Fruit fly (Drosophila melanogaster) whole organism, embryonic: ENCODE results near the gene Cad89D.

ENCODE experiments used
- Antp ChIP-seq: fragments of 200-800 bp; sonication (Bioruptor generic); optimal IDR thresholded peaks from 3 replicates; lab custom pipeline; 2016; ENCODE audit warnings: missing biosample characterization, missing genetic modification characterization
- Asciz ChIP-seq: fragments of 200-800 bp; sonication (Bioruptor generic); optimal IDR thresholded peaks from 2 replicates; lab custom pipeline; 2017; ENCODE audit warnings: missing biosample characterization, mild to moderate bottlenecking, missing genetic modification characterization, missing genetic modification reagents
- CG12155 ChIP-seq: fragments of 200-800 bp; sonication (Bioruptor generic); optimal IDR thresholded peaks from 3 replicates; lab custom pipeline; 2016; ENCODE audit warnings: missing biosample characterization, missing genetic modification characterization
- CG12219 ChIP-seq: fragments of 200-800 bp; sonication (Bioruptor generic); optimal IDR thresholded peaks from 3 replicates; lab custom pipeline; 2018; ENCODE audit warnings: missing biosample characterization, mild to moderate bottlenecking, missing genetic modification characterization
- CG12744 ChIP-seq: fragments of 200-800 bp; sonication (Bioruptor generic); optimal IDR thresholded peaks from 2 replicates; lab custom pipeline; 2016; ENCODE audit warnings: missing biosample characterization, missing genetic modification characterization
- CG12769 ChIP-seq: fragments of 200-800 bp; sonication (Bioruptor generic); optimal IDR thresholded peaks from 2 replicates; lab custom pipeline; 2019; ENCODE audit warnings: missing biosample characterization, mild to moderate bottlenecking, missing genetic modification characterization, moderate library complexity
- CG13287 ChIP-seq: fragments of 200-800 bp; sonication (Bioruptor generic); IDR thresholded peaks from 2 replicates; pipeline ENCODE4 v1.3.6; 2022; ENCODE audit warnings: missing biosample characterization, missing genetic modification characterization; ENCODE audit not compliant: partially characterized antibody
- CG13296 ChIP-seq: fragments of 200-800 bp; sonication (Bioruptor generic); optimal IDR thresholded peaks from 3 replicates; lab custom pipeline; 2018; ENCODE audit warnings: missing biosample characterization, mild to moderate bottlenecking, missing genetic modification characterization
- CG13775 ChIP-seq: fragments of 200-800 bp; sonication (Bioruptor generic); optimal IDR thresholded peaks from 3 replicates; lab custom pipeline; 2017; ENCODE audit warnings: missing biosample characterization, mild to moderate bottlenecking, missing genetic modification characterization
- CG14441 ChIP-seq: fragments of 200-800 bp; sonication (Bioruptor generic); IDR thresholded peaks from 2 replicates; pipeline ENCODE4 v1.3.6; 2022; ENCODE audit warnings: missing biosample characterization, missing genetic modification characterization
- CG1647 ChIP-seq: fragments of 200-800 bp; sonication (Bioruptor generic); optimal IDR thresholded peaks from 3 replicates; lab custom pipeline; 2016; ENCODE audit warnings: missing biosample characterization, missing genetic modification characterization
- CG17568 ChIP-seq: fragments of 200-800 bp; sonication (Bioruptor generic); optimal IDR thresholded peaks from 2 replicates; lab custom pipeline; 2018; ENCODE audit warnings: missing biosample characterization, mild to moderate bottlenecking, missing genetic modification characterization, moderate library complexity
- CG30431 ChIP-seq: fragments of 200-800 bp; sonication (Bioruptor generic); optimal IDR thresholded peaks from 2 replicates; lab custom pipeline; 2017; ENCODE audit warnings: missing biosample characterization, missing genetic modification characterization
- CG3407 ChIP-seq: fragments of 200-800 bp; sonication (Bioruptor generic); optimal IDR thresholded peaks from 2 replicates; lab custom pipeline; 2018; ENCODE audit warnings: missing biosample characterization, mild to moderate bottlenecking, missing genetic modification characterization
- CG4328 ChIP-seq: fragments of 200-800 bp; sonication (Bioruptor generic); optimal IDR thresholded peaks from 3 replicates; lab custom pipeline; 2017; ENCODE audit warnings: missing biosample characterization, missing genetic modification reagents, missing genetic modification characterization
- CG43689 ChIP-seq: fragments of 200-800 bp; sonication (Bioruptor generic); IDR thresholded peaks from 2 replicates; pipeline ENCODE4 v1.3.6; 2022; ENCODE audit warnings: missing biosample characterization, missing genetic modification characterization
- CG6254 ChIP-seq: fragments of 200-800 bp; sonication (Bioruptor generic); optimal IDR thresholded peaks from 3 replicates; lab custom pipeline; 2017; ENCODE audit warnings: mild to moderate bottlenecking, missing biosample characterization, missing genetic modification reagents, missing genetic modification characterization
- CG6765 ChIP-seq: fragments of 200-800 bp; sonication (Bioruptor generic); optimal IDR thresholded peaks from 3 replicates; lab custom pipeline; 2017; ENCODE audit warnings: missing biosample characterization, mild to moderate bottlenecking, missing genetic modification characterization
- CG7987 ChIP-seq: fragments of 200-800 bp; sonication (Bioruptor generic); optimal IDR thresholded peaks from 2 replicates; lab custom pipeline; 2018; ENCODE audit warnings: missing biosample characterization, mild to moderate bottlenecking, missing genetic modification characterization, moderate library complexity
- CG9215 ChIP-seq: fragments of 200-800 bp; sonication (Bioruptor generic); IDR thresholded peaks from 2 replicates; pipeline ENCODE4 v1.3.6; 2022; ENCODE audit warnings: missing biosample characterization, missing genetic modification characterization
- Chrac-16 ChIP-seq: fragments of 200-800 bp; sonication (Bioruptor generic); optimal IDR thresholded peaks from 3 replicates; lab custom pipeline; 2016; ENCODE audit warnings: missing biosample characterization, missing genetic modification characterization
- Dek ChIP-seq: fragments of 200-800 bp; sonication (Bioruptor generic); optimal IDR thresholded peaks from 3 replicates; lab custom pipeline; 2019; ENCODE audit warnings: missing biosample characterization, mild to moderate bottlenecking, missing genetic modification characterization, moderate library complexity
- Doc2 ChIP-seq: fragments of 200-800 bp; sonication (Bioruptor generic); IDR thresholded peaks from 2 replicates; pipeline ENCODE4 v1.3.6; 2022; ENCODE audit warnings: missing biosample characterization, missing genetic modification characterization
- Elba2 ChIP-seq: fragments of 200-800 bp; sonication (Bioruptor generic); optimal IDR thresholded peaks from 3 replicates; lab custom pipeline; 2016; ENCODE audit warnings: missing biosample characterization, missing genetic modification characterization
- H2.0 ChIP-seq: fragments of 200-800 bp; sonication (Bioruptor generic); IDR thresholded peaks from 2 replicates; pipeline ENCODE4 v1.3.6; 2022; ENCODE audit warnings: missing biosample characterization, missing genetic modification characterization
- HLHmδ ChIP-seq: fragments of 200-800 bp; sonication (Bioruptor generic); optimal IDR thresholded peaks from 2 replicates; lab custom pipeline; 2018; ENCODE audit warnings: missing biosample characterization, mild to moderate bottlenecking, missing genetic modification characterization, moderate library complexity
- Jarid2 ChIP-seq: fragments of 200-800 bp; sonication (Bioruptor generic); optimal IDR thresholded peaks from 3 replicates; lab custom pipeline; 2017; ENCODE audit warnings: mild to moderate bottlenecking, missing biosample characterization, missing genetic modification reagents, missing genetic modification characterization
- Kr ChIP-seq: fragments of 200-800 bp; sonication (Bioruptor generic); optimal IDR thresholded peaks from 2 replicates; lab custom pipeline; 2017; ENCODE audit warnings: missing biosample characterization, mild to moderate bottlenecking, missing genetic modification characterization
- Mes4 ChIP-seq: fragments of 200-800 bp; sonication (Bioruptor generic); optimal IDR thresholded peaks from 2 replicates; lab custom pipeline; 2016; ENCODE audit warnings: missing biosample characterization, missing genetic modification characterization
- Pdp1 ChIP-seq, 2 experiments: fragments of 200-800 bp; sonication (Bioruptor generic); optimal IDR thresholded peaks; 3 replicates each; lab custom pipeline; 2016; ENCODE audit warnings: missing biosample characterization in 2 of 2, missing genetic modification characterization in 2 of 2, mild to moderate bottlenecking in 1 of 2, moderate library complexity in 1 of 2
- Poxn ChIP-seq: fragments of 200-800 bp; sonication (Bioruptor generic); IDR thresholded peaks from 2 replicates; pipeline ENCODE4 v1.3.6; 2022; ENCODE audit warnings: missing biosample characterization, missing genetic modification characterization
- Spps ChIP-seq: fragments of 200-800 bp; sonication (Bioruptor generic); optimal IDR thresholded peaks from 2 replicates; lab custom pipeline; 2018; ENCODE audit warnings: missing biosample characterization, mild to moderate bottlenecking, missing genetic modification characterization
- Taf1 ChIP-seq: fragments of 200-800 bp; sonication (Bioruptor generic); IDR thresholded peaks from 2 replicates; pipeline ENCODE4 v1.3.6; 2022; ENCODE audit warnings: missing biosample characterization, missing genetic modification characterization
- Usf ChIP-seq: fragments of 200-800 bp; sonication (Bioruptor generic); optimal IDR thresholded peaks from 2 replicates; lab custom pipeline; 2017; ENCODE audit warnings: missing genotype, missing biosample characterization, missing genetic modification characterization
- amos ChIP-seq: fragments of 200-800 bp; sonication (Bioruptor generic); IDR thresholded peaks from 2 replicates; pipeline ENCODE4 v1.3.6; 2022; ENCODE audit warnings: missing biosample characterization, missing genetic modification characterization; ENCODE audit not compliant: partially characterized antibody
- br ChIP-seq: fragments of >200 bp; optimal IDR thresholded peaks from 2 replicates; lab custom pipeline; 2017
- bsh ChIP-seq, 2 experiments: fragments of 200-800 bp; sonication (Bioruptor generic); optimal IDR thresholded peaks; 2 replicates each; lab custom pipeline; 2017 to 2018; ENCODE audit warnings: mild to moderate bottlenecking in 2 of 2, missing biosample characterization in 2 of 2, missing genetic modification characterization in 2 of 2, moderate library complexity in 1 of 2
- en ChIP-seq: fragments of 200-800 bp; sonication (Bioruptor generic); optimal IDR thresholded peaks from 2 replicates; lab custom pipeline; 2016; ENCODE audit warnings: missing biosample characterization, missing genetic modification characterization
- gcm ChIP-seq: fragments of 200-800 bp; sonication (Bioruptor generic); optimal IDR thresholded peaks from 2 replicates; lab custom pipeline; 2019; ENCODE audit warnings: missing biosample characterization, mild to moderate bottlenecking, missing genetic modification characterization, moderate library complexity
- grn ChIP-seq: fragments of 200-800 bp; sonication (Bioruptor generic); optimal IDR thresholded peaks from 3 replicates; lab custom pipeline; 2017; ENCODE audit warnings: missing biosample characterization, missing genetic modification characterization
- hth ChIP-seq: fragments of >200 bp; optimal IDR thresholded peaks from 2 replicates; lab custom pipeline; 2017; ENCODE audit warnings: inconsistent platforms
- jumu ChIP-seq: fragments of 200-800 bp; sonication (Bioruptor generic); optimal IDR thresholded peaks from 3 replicates; lab custom pipeline; 2016; ENCODE audit warnings: missing biosample characterization, missing genetic modification characterization
- nerfin-1 ChIP-seq: fragments of 200-800 bp; sonication (Bioruptor generic); optimal IDR thresholded peaks from 3 replicates; lab custom pipeline; 2019; ENCODE audit warnings: missing biosample characterization, mild to moderate bottlenecking, missing genetic modification characterization, moderate library complexity
- phol ChIP-seq: fragments of 200-800 bp; sonication (Bioruptor generic); optimal IDR thresholded peaks from 3 replicates; lab custom pipeline; 2018; ENCODE audit warnings: missing biosample characterization, mild to moderate bottlenecking, missing genetic modification characterization, moderate library complexity
- prd ChIP-seq, 3 experiments: fragments of >200 bp in 2 of 3; fragments of 200-800 bp in 1 of 3; sonication (Bioruptor generic) in 1 of 3; optimal IDR thresholded peaks in 2 of 3; IDR thresholded peaks in 1 of 3; 2 replicates in 2 of 3; 3 replicates in 1 of 3; pipeline versions ENCODE4 v1.3.6 to Lab custom; 2017 to 2022; ENCODE audit warnings: missing biosample characterization in 1 of 3, missing genetic modification characterization in 1 of 3
- run ChIP-seq: fragments of 200-800 bp; sonication (Bioruptor generic); optimal IDR thresholded peaks from 3 replicates; lab custom pipeline; 2018; ENCODE audit warnings: missing biosample characterization, mild to moderate bottlenecking, missing genetic modification characterization
- shn ChIP-seq: fragments of 200-800 bp; sonication (Bioruptor generic); optimal IDR thresholded peaks from 3 replicates; lab custom pipeline; 2016; ENCODE audit warnings: missing biosample characterization, missing genetic modification characterization
- sisA ChIP-seq: fragments of 200-800 bp; sonication (Bioruptor generic); IDR thresholded peaks from 2 replicates; pipeline ENCODE4 v1.3.6; 2022; ENCODE audit warnings: missing biosample characterization, missing genetic modification characterization
- sug ChIP-seq: fragments of 200-800 bp; optimal IDR thresholded peaks from 2 replicates; lab custom pipeline; 2019; ENCODE audit warnings: missing biosample characterization, mild to moderate bottlenecking, missing genetic modification characterization, moderate library complexity
- tap ChIP-seq: fragments of 200-800 bp; optimal IDR thresholded peaks from 3 replicates; lab custom pipeline; 2019; ENCODE audit warnings: missing biosample characterization, mild to moderate bottlenecking, missing genetic modification characterization, moderate library complexity
- toy ChIP-seq: fragments of 200-800 bp; sonication (Bioruptor generic); IDR thresholded peaks from 2 replicates; pipeline ENCODE4 v1.3.6; 2022; ENCODE audit warnings: missing biosample characterization, missing genetic modification characterization

Gene Cad89D

dm6 chr3R:16441367-16441923, 53.8 kb downstream of the Cad89D start, which contains the start of gene ema (continued):
- TF ChIP-seq Antp (GFP tag; lab: Kevin White, UChicago), result peak; percentile 1
- no peak for TF ChIP-seq CG43689 (GFP tag; lab: Robert Waterston, UW)
- TF ChIP-seq Doc2 (GFP tag; lab: Robert Waterston, UW), result no peak
- no peak for TF ChIP-seq CG12155 (GFP tag; lab: Kevin White, UChicago)
- peak; percentile 39 for TF ChIP-seq CG7987 (GFP tag; lab: Kevin White, UChicago)
- TF ChIP-seq CG3407, result no peak
- peak; percentile 5 for TF ChIP-seq CG6765
- no peak for TF ChIP-seq CG6254
- TF ChIP-seq tap (tag; lab: Kevin White, UChicago), result no peak
- TF ChIP-seq CG4328 (GFP tag; lab: Kevin White, UChicago), result no peak
- peak; percentile 65 for TF ChIP-seq CG13287 (GFP tag; lab: Robert Waterston, UW)
- no peak for TF ChIP-seq CG12769 (tag; lab: Kevin White, UChicago)
- peak; percentile 33 for TF ChIP-seq Mes4 (GFP tag; lab: Kevin White, UChicago)
- TF ChIP-seq Elba2 (GFP tag; lab: Kevin White, UChicago), result no peak
- no peak for TF ChIP-seq CG14441 (GFP tag; lab: Robert Waterston, UW)
- no peak for TF ChIP-seq Spps (tag; lab: Kevin White, UChicago)
- TF ChIP-seq amos (GFP tag; lab: Robert Waterston, UW), result peak; percentile 47; the same call in 1 of the 2 replicates
- no peak for TF ChIP-seq Asciz
- TF ChIP-seq run (tag; lab: Kevin White, UChicago), result no peak
- no peak for TF ChIP-seq jumu (GFP tag; lab: Kevin White, UChicago)
- no peak for TF ChIP-seq Taf1 (GFP tag; lab: Robert Waterston, UW)
- TF ChIP-seq Poxn (GFP tag; lab: Robert Waterston, UW), result no peak
- TF ChIP-seq CG1647 (GFP tag; lab: Kevin White, UChicago), result no peak
- TF ChIP-seq H2.0 (GFP tag; lab: Robert Waterston, UW), result no peak
- no peak for TF ChIP-seq CG30431 (GFP tag; lab: Kevin White, UChicago)
- TF ChIP-seq nerfin-1, result peak; percentile 4
- TF ChIP-seq sug, result peak; percentile 38
- no peak for TF ChIP-seq CG9215 (GFP tag; lab: Robert Waterston, UW)
- TF ChIP-seq toy (GFP tag; lab: Robert Waterston, UW), result no peak
- no peak for TF ChIP-seq HLHmδ (GFP tag; lab: Kevin White, UChicago)
- TF ChIP-seq Dek (tag; lab: Kevin White, UChicago), result no peak
- TF ChIP-seq bsh (GFP tag; optimal IDR thresholded peaks at IDR 0.05; lab: Kevin White, UChicago), result no peak
- TF ChIP-seq CG13296 (GFP tag; lab: Kevin White, UChicago), result peak; percentile 26
- no peak for TF ChIP-seq sisA (GFP tag; lab: Robert Waterston, UW)
- TF ChIP-seq grn (GFP tag; lab: Kevin White, UChicago), result no peak
- TF ChIP-seq prd (optimal IDR thresholded peaks at IDR 0.05; lab: Kevin White, UChicago), result no peak
- TF ChIP-seq prd (GFP tag; IDR thresholded peaks at IDR 0.05; lab: Robert Waterston, UW), result peak; percentile 18; the same call in 1 of the 3 replicates
- TF ChIP-seq Jarid2 (GFP tag; lab: Kevin White, UChicago), result no peak
- no peak for TF ChIP-seq CG12219 (GFP tag; lab: Kevin White, UChicago)
- TF ChIP-seq Pdp1 (GFP tag; optimal IDR thresholded peaks at IDR 0.05; lab: Kevin White, UChicago), result peak in 1 of 2 experiments; percentile 50
- TF ChIP-seq CG12744 (GFP tag; lab: Kevin White, UChicago), result no peak
- no peak for TF ChIP-seq CG17568 (GFP tag; lab: Kevin White, UChicago)
- no peak for TF ChIP-seq CG13775 (GFP tag; lab: Kevin White, UChicago)
- TF ChIP-seq en, result no peak
- no peak for TF ChIP-seq gcm (GFP tag; lab: Kevin White, UChicago)
- no peak for TF ChIP-seq Kr (GFP tag; lab: Kevin White, UChicago)
- peak; percentile 32 for TF ChIP-seq shn (GFP tag; lab: Kevin White, UChicago)
- TF ChIP-seq Usf, result no peak
- TF ChIP-seq phol, result peak; percentile 46
- peak; percentile 22 for TF ChIP-seq Chrac-16 (GFP tag; lab: Kevin White, UChicago)
- TF ChIP-seq br (lab: Kevin White, UChicago), result no peak
- TF ChIP-seq hth, result no peak
